Worm (Caenorhabditis elegans): ENCODE data around the gene F46B6.2.

F46B6.2 gene

DNA sequence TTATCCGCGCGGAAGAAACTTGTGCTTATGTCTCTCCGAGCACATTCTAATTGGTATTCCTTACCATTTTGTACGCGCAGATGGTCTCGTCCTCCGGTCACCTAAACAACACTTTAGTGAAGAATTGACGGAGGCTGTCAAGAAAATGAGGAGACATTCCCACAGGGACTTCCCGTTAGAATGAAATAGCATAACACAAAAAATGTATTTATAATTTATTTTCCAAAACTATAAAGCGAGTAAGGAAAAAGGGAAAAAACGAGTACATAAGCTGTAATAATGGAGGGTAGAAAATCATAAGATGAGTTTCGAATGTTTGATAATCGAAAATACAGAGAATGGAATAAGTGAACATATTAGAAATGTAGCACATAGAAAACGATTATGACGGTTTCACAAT, 3.6 kb downstream of the F46B6.2 start, which contains the start of gene F46B6.12:
Gene F46B6.12, minus strand, starts transcription at position 101 of the 400 bp plus-strand sequence.
- TF ChIP-seq F23B12.7 (tag; optimal IDR thresholded peaks at IDR 0.05; ENCODE audit: insufficient read depth): no peak
- TF ChIP-seq lin-54 (GFP tag; optimal IDR thresholded peaks at IDR 0.05): no peak

DNA sequence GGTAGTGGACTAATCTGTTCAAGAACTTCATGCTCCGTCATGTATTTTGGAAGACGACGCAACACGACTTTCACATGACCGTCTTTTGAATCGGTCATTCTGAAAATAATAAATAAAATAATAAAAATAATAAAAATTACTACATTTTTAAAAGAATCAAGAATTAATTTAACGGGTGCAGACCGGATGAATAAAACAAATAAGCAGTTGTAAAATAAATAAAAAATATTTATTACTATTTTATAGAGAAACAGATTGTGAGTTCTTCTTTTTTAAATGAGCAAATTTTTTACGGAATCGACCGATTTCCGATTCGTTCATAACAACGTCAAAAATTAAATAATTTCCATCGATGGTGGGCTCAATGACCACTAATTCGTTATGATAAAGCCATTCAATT, 5.6 kb downstream of the F46B6.2 start, which contains the start of gene smg-4:
Gene smg-4, minus strand, starts transcription at position 101 of the 400 bp plus-strand sequence.
- no peak for TF ChIP-seq atf-7 (tag; optimal IDR thresholded peaks at IDR 0.05)
- TF ChIP-seq attf-5 (GFP tag; optimal IDR thresholded peaks at IDR 0.05): no peak
- TF ChIP-seq madf-6 (GFP tag; IDR thresholded peaks at IDR 0.05): 0 out of 2 replicates have a peak, but pooled peaks have one; percentile 10
- no peak for TF ChIP-seq nhr-27 (tag; optimal IDR thresholded peaks at IDR 0.05)
- TF ChIP-seq xnd-1 (tag; optimal IDR thresholded peaks at IDR 0.05): no peak
- TF ChIP-seq lir-1 (GFP tag; conservative IDR thresholded peaks at IDR 0.05): no peak

DNA sequence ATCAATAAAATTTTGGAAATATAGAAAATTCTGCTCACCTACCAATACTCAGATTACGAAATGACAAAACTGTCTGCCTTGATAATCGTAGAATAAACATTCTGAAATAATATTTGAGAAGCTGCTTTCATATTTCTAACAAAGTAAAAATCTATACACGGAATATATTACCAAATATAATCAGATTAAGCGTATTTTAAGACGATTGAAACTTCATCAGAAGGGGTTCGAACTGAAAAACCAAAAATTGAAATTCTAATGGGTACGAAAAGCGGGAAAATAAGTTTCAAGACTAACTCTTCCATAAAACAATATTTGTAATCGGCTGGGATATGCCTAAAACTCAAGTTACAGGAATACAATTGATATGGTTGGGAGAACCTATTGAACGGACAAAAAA, 7.3 kb downstream of the F46B6.2 start, which contains the start of gene F46B6.4:
Gene F46B6.4, minus strand, starts transcription at position 101 of the 400 bp plus-strand sequence.
- TF ChIP-seq Y79H2A.3 (GFP tag; conservative IDR thresholded peaks at IDR 0.05): no peak
- TF ChIP-seq K11D2.4 (GFP tag; IDR thresholded peaks at IDR 0.05): no peak
- TF ChIP-seq atf-7 (tag; optimal IDR thresholded peaks at IDR 0.05): no peak
- TF ChIP-seq F37B4.10 (GFP tag; IDR thresholded peaks at IDR 0.05): no peak
- no peak for TF ChIP-seq ccch-3 (GFP tag; optimal IDR thresholded peaks at IDR 0.05)
- no peak for TF ChIP-seq cebp-2 (GFP tag; IDR thresholded peaks at IDR 0.05)

DNA sequence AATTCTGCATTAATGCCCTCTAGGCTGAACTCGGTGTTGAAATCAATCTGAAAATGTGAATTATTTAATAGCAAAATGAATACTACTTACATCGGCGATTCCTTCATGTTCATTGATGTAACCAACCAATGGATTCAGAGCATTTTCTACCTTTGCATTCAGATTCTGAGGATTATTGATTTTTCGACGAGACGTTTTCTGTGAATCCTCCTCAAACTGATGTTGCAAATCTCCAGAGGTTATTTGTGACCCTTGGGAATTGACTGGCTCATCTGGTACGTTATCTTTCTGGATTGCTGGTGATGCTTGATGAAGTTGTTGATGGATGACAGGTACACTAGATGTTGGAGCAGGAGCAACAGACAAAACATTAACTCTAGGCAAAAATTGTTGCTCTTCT, 10.0 kb downstream of the F46B6.2 start:
- TF ChIP-seq Y53F4B.3 (GFP tag; IDR thresholded peaks at IDR 0.05): no peak
- TF ChIP-seq ceh-27 (GFP tag; optimal IDR thresholded peaks at IDR 0.05): no peak
- no peak for TF ChIP-seq fkh-3 (tag; optimal IDR thresholded peaks at IDR 0.05)
- TF ChIP-seq egrh-3 (GFP tag; IDR thresholded peaks at IDR 0.05): no peak
- no peak for TF ChIP-seq T07F8.4 (tag; optimal IDR thresholded peaks at IDR 0.05)
- TF ChIP-seq nhr-27 (tag; optimal IDR thresholded peaks at IDR 0.05): no peak
- no peak for TF ChIP-seq Y56A3A.18 (GFP tag; IDR thresholded peaks at IDR 0.05)
- no peak for TF ChIP-seq sdz-38 (tag; optimal IDR thresholded peaks at IDR 0.05)

DNA sequence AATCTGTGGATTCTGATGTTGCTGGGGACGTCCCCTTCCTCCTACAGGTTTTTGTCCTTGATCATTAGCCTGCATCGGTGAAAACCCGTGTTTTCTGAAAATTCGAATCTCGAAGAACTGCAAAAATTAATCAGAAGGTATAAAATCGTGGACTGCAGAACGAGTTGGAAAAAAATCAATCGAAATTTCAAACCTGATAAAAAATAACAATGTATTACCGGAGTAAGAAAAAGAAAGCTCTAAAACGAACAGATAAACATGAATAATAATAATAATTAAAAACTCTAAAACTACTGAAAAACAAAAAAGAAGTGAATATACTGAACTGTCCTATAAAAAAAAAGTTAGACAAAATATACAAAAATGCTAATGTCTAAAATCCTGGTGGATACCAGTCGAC, 10.9 kb downstream of the F46B6.2 start, which contains the start of gene F46B6.5:
Gene F46B6.5, minus strand, starts transcription at position 101 of the 400 bp plus-strand sequence.
- TF ChIP-seq ztf-25 (GFP tag; IDR thresholded peaks at IDR 0.05) (0 out of 2 replicates have a peak, but pooled peaks have one; percentile 38), F10E7.11 (tag; optimal IDR thresholded peaks at IDR 0.05) (no peak)

DNA sequence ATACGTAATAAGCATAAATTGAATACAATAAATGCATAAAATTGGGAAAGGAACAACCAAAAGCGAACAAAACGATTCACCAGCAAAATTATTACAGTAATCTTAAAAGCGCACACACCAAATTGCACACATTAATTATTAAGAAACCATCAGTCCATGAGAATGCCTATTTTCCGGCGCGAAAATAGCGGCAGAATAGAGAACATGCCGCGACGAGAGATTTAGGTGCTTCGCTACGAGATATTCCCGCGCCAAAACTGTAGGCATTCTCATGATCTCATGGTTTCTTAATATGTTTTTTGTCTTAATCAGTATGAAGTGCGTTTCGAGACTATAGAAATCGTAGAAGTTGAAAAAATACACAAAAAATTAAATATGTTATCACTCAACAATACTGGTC, 12.1 kb downstream of the F46B6.2 start:
- TF ChIP-seq madf-6 (GFP tag; IDR thresholded peaks at IDR 0.05) (peak; percentile 82), snpc-1.1 (tag; optimal IDR thresholded peaks at IDR 0.05; ENCODE audit: insufficient read depth) (no peak), lsl-1 (GFP tag; optimal IDR thresholded peaks at IDR 0.05) (peak; percentile 45), ztf-26 (tag; optimal IDR thresholded peaks at IDR 0.05) (no peak), efl-1 (GFP tag; optimal IDR thresholded peaks at IDR 0.05) (peak; percentile 56), ceh-91 (GFP tag; IDR thresholded peaks at IDR 0.05) (peak; percentile 50; the same call in 1 of the 2 replicates), rpc-1 (optimal IDR thresholded peaks at IDR 0.05) (no peak), rpc-1 (tag; optimal IDR thresholded peaks at IDR 0.05) (no peak), madf-8 (GFP tag; conservative IDR thresholded peaks at IDR 0.05) (0 out of 2 replicates have a peak, but pooled peaks have one; percentile 21), F23B12.7 (tag; optimal IDR thresholded peaks at IDR 0.05; ENCODE audit: insufficient read depth) (no peak), ceh-79 (tag; optimal IDR thresholded peaks at IDR 0.05) (no peak), C17E4.6 (GFP tag; IDR thresholded peaks at IDR 0.05) (no peak), egl-18 (GFP tag; IDR thresholded peaks at IDR 0.05) (no peak), F33H1.4 (GFP tag; IDR thresholded peaks at IDR 0.05) (peak; percentile 6; the same call in 1 of the 2 replicates), xnd-1 (tag; optimal IDR thresholded peaks at IDR 0.05) (peak; percentile 49), gei-17 (GFP tag; optimal IDR thresholded peaks at IDR 0.05) (no peak), sdz-38 (tag; optimal IDR thresholded peaks at IDR 0.05) (no peak), nhr-80 (tag; optimal IDR thresholded peaks at IDR 0.05) (no peak), somi-1 (GFP tag; optimal IDR thresholded peaks at IDR 0.05) (no peak), dpl-1 (GFP tag; optimal IDR thresholded peaks at IDR 0.05) (peak; percentile 21), Y53F4B.3 (GFP tag; IDR thresholded peaks at IDR 0.05) (no peak)
